ENCODE assay signal across 1 fruit fly cellular context in genomic region chr2L:10703281-10703680, dm6.
TF ChIP-seq lines count a peak whose summit lies in the region.

CG6415 (plus strand) TSS chr2L:10703621.

TF ChIP-seq in whole organism, embryonic, 481 proteins besides CTCF, POLR2A, EP300 and RAD21 (continued from another document and continues in another):
- TF ChIP-seq CG11093 (GFP tag; IDR thresholded peaks at IDR 0.05; lab: Robert Waterston, UW) = peak; percentile 49; the same call in 1 of the 3 replicates
- TF ChIP-seq CG12744 (GFP tag; optimal IDR thresholded peaks at IDR 0.05; lab: Kevin White, UChicago) = peak; percentile 12
- TF ChIP-seq cg (GFP tag; optimal IDR thresholded peaks at IDR 0.05; lab: Kevin White, UChicago) = no peak
- no peak for TF ChIP-seq CG13287 (GFP tag; IDR thresholded peaks at IDR 0.05; lab: Robert Waterston, UW; ENCODE audit: partially characterized antibody)
- TF ChIP-seq slp2 (GFP tag; optimal IDR thresholded peaks at IDR 0.05; lab: Kevin White, UChicago) = peak; percentile 52
- TF ChIP-seq CG4360 (GFP tag; IDR thresholded peaks at IDR 0.05; lab: Robert Waterston, UW) = 0 out of 2 replicates have a peak, but pooled peaks have one; percentile 36
- no peak for TF ChIP-seq prd (optimal IDR thresholded peaks at IDR 0.05; lab: Kevin White, UChicago)
- TF ChIP-seq prd (GFP tag; IDR thresholded peaks at IDR 0.05; lab: Robert Waterston, UW) = peak; percentile 89
- no peak for TF ChIP-seq hkb (optimal IDR thresholded peaks at IDR 0.05; lab: Kevin White, UChicago)
- TF ChIP-seq hkb (GFP tag; IDR thresholded peaks at IDR 0.05; lab: Robert Waterston, UW) = peak; percentile 65
- peak; percentile 86 for TF ChIP-seq vvl (GFP tag; IDR thresholded peaks at IDR 0.05; lab: Robert Waterston, UW)
- peak; percentile 48 for TF ChIP-seq NC2β (GFP tag; optimal IDR thresholded peaks at IDR 0.05; lab: Kevin White, UChicago)
- no peak for TF ChIP-seq Dp (GFP tag; optimal IDR thresholded peaks at IDR 0.05; lab: Kevin White, UChicago)
- no peak for TF ChIP-seq CG16813 (GFP tag; IDR thresholded peaks at IDR 0.05; lab: Robert Waterston, UW; ENCODE audit: partially characterized antibody)
- TF ChIP-seq slou (GFP tag; optimal IDR thresholded peaks at IDR 0.05; lab: Kevin White, UChicago) = peak; percentile 25
- peak; percentile 36; the same call in 1 of the 2 replicates for TF ChIP-seq CG9932 (GFP tag; IDR thresholded peaks at IDR 0.05; lab: Robert Waterston, UW)
- no peak for TF ChIP-seq hbn (GFP tag; IDR thresholded peaks at IDR 0.05; lab: Robert Waterston, UW; ENCODE audit: partially characterized antibody)
- peak; percentile 20 for TF ChIP-seq Dad (GFP tag; optimal IDR thresholded peaks at IDR 0.05; lab: Kevin White, UChicago)
- TF ChIP-seq ap (GFP tag; IDR thresholded peaks at IDR 0.05; lab: Robert Waterston, UW) = 0 out of 2 replicates have a peak, but pooled peaks have one; percentile 45
- peak; percentile 65 for TF ChIP-seq CG12071 (GFP tag; optimal IDR thresholded peaks at IDR 0.05; lab: Kevin White, UChicago)
- TF ChIP-seq CG4404 (GFP tag; IDR thresholded peaks at IDR 0.05; lab: Robert Waterston, UW) = peak; percentile 66
- peak; percentile 36 for TF ChIP-seq TFAM (GFP tag; optimal IDR thresholded peaks at IDR 0.05; lab: Kevin White, UChicago)
- TF ChIP-seq Mrtf (GFP tag; IDR thresholded peaks at IDR 0.05; lab: Robert Waterston, UW) = peak; percentile 57; the same call in 2 of the 3 replicates
- TF ChIP-seq otp (GFP tag; IDR thresholded peaks at IDR 0.05; lab: Robert Waterston, UW) = peak; percentile 76; the same call in 2 of the 3 replicates
- TF ChIP-seq CG30403 (GFP tag; optimal IDR thresholded peaks at IDR 0.05; lab: Kevin White, UChicago) = peak; percentile 69
- peak; percentile 72 for TF ChIP-seq CG11085 (GFP tag; IDR thresholded peaks at IDR 0.05; lab: Robert Waterston, UW)
- peak in 1 of 2 experiments; percentile 83 for TF ChIP-seq bsh (GFP tag; optimal IDR thresholded peaks at IDR 0.05; lab: Kevin White, UChicago)
- TF ChIP-seq z (GFP tag; IDR thresholded peaks at IDR 0.05; lab: Robert Waterston, UW) = no peak
- TF ChIP-seq CG7928 (GFP tag; optimal IDR thresholded peaks at IDR 0.05; lab: Kevin White, UChicago) = no peak
- peak; percentile 63 for TF ChIP-seq CG6272 (GFP tag; IDR thresholded peaks at IDR 0.05; lab: Robert Waterston, UW)
- no peak for TF ChIP-seq CG6175 (GFP tag; IDR thresholded peaks at IDR 0.05; lab: Robert Waterston, UW)
- peak; percentile 78 for TF ChIP-seq CG4424 (GFP tag; optimal IDR thresholded peaks at IDR 0.05; lab: Kevin White, UChicago)
- TF ChIP-seq Bteb2 (GFP tag; optimal IDR thresholded peaks at IDR 0.05; lab: Kevin White, UChicago) = peak; percentile 45
- no peak for TF ChIP-seq Elba2 (GFP tag; optimal IDR thresholded peaks at IDR 0.05; lab: Kevin White, UChicago)
- TF ChIP-seq zf30C (GFP tag; optimal IDR thresholded peaks at IDR 0.05; lab: Kevin White, UChicago) = peak; percentile 66
- TF ChIP-seq Hr39 (optimal IDR thresholded peaks at IDR 0.05; lab: Kevin White, UChicago) = no peak
- no peak for TF ChIP-seq Nf-YA (GFP tag; IDR thresholded peaks at IDR 0.05; lab: Robert Waterston, UW)
- peak; percentile 66 for TF ChIP-seq CG10209 (GFP tag; optimal IDR thresholded peaks at IDR 0.05; lab: Kevin White, UChicago)
- peak; percentile 42 for TF ChIP-seq CG3163 (GFP tag; optimal IDR thresholded peaks at IDR 0.05; lab: Kevin White, UChicago)
- peak; percentile 40 for TF ChIP-seq Six4 (GFP tag; optimal IDR thresholded peaks at IDR 0.05; lab: Kevin White, UChicago)
- TF ChIP-seq CG15011 (GFP tag; optimal IDR thresholded peaks at IDR 0.05; lab: Kevin White, UChicago) = peak; percentile 46
- TF ChIP-seq chm (GFP tag; IDR thresholded peaks at IDR 0.05; lab: Robert Waterston, UW) = peak; percentile 61; the same call in 1 of the 2 replicates
- TF ChIP-seq CG2712 (tag; optimal IDR thresholded peaks at IDR 0.05; lab: Kevin White, UChicago) = peak; percentile 84
- no peak for TF ChIP-seq B-H2 (GFP tag; optimal IDR thresholded peaks at IDR 0.05; lab: Kevin White, UChicago)
- TF ChIP-seq CG33557 (GFP tag; optimal IDR thresholded peaks at IDR 0.05; lab: Kevin White, UChicago) = peak; percentile 69
- TF ChIP-seq Hand (GFP tag; optimal IDR thresholded peaks at IDR 0.05; lab: Kevin White, UChicago) = no peak
- peak; percentile 71 for TF ChIP-seq tgo (GFP tag; IDR thresholded peaks at IDR 0.05; lab: Robert Waterston, UW)
- no peak for TF ChIP-seq dan (GFP tag; IDR thresholded peaks at IDR 0.05; lab: Robert Waterston, UW)
- peak; percentile 76 for TF ChIP-seq Xbp1 (GFP tag; optimal IDR thresholded peaks at IDR 0.05; lab: Kevin White, UChicago)
- no peak for TF ChIP-seq Dll (GFP tag; IDR thresholded peaks at IDR 0.05; lab: Robert Waterston, UW; ENCODE audit: partially characterized antibody)
- TF ChIP-seq E2f1 (GFP tag; IDR thresholded peaks at IDR 0.05; lab: Robert Waterston, UW) = peak; percentile 68
- peak; percentile 60 for TF ChIP-seq fd3F (GFP tag; optimal IDR thresholded peaks at IDR 0.05; lab: Kevin White, UChicago)
- peak; percentile 6 for TF ChIP-seq CG12942 (GFP tag; optimal IDR thresholded peaks at IDR 0.05; lab: Kevin White, UChicago)
- TF ChIP-seq lov (optimal IDR thresholded peaks at IDR 0.05; lab: Kevin White, UChicago) = no peak
- no peak for TF ChIP-seq lov (GFP tag; IDR thresholded peaks at IDR 0.05; lab: Robert Waterston, UW)
- TF ChIP-seq Hmr (GFP tag; optimal IDR thresholded peaks at IDR 0.05; lab: Kevin White, UChicago) = peak; percentile 72
- TF ChIP-seq inv (GFP tag; IDR thresholded peaks at IDR 0.05; lab: Robert Waterston, UW; ENCODE audit: partially characterized antibody) = no peak
- TF ChIP-seq CG6765 (GFP tag; optimal IDR thresholded peaks at IDR 0.05; lab: Kevin White, UChicago) = peak; percentile 44
- peak; percentile 48 for TF ChIP-seq Abd-B (GFP tag; optimal IDR thresholded peaks at IDR 0.05; lab: Kevin White, UChicago)
- peak; percentile 67 for TF ChIP-seq CG16863 (GFP tag; optimal IDR thresholded peaks at IDR 0.05; lab: Kevin White, UChicago)
- TF ChIP-seq wek (GFP tag; optimal IDR thresholded peaks at IDR 0.05; lab: Kevin White, UChicago) = peak; percentile 9
- TF ChIP-seq CG12219 (GFP tag; optimal IDR thresholded peaks at IDR 0.05; lab: Kevin White, UChicago) = peak; percentile 64
- TF ChIP-seq gce (GFP tag; IDR thresholded peaks at IDR 0.05; lab: Robert Waterston, UW) = peak; percentile 56; the same call in 1 of the 3 replicates
- no peak for TF ChIP-seq CG2199 (GFP tag; IDR thresholded peaks at IDR 0.05; lab: Robert Waterston, UW)
- TF ChIP-seq CG11560 (tag; IDR thresholded peaks at IDR 0.05; lab: Robert Waterston, UW) = 0 out of 3 replicates have a peak, but pooled peaks have one; percentile 40
- peak; percentile 42 for TF ChIP-seq CG14965 (GFP tag; optimal IDR thresholded peaks at IDR 0.05; lab: Kevin White, UChicago; ENCODE audit: borderline replicate concordance)
- peak; percentile 43 for TF ChIP-seq CG8359 (GFP tag; optimal IDR thresholded peaks at IDR 0.05; lab: Kevin White, UChicago; ENCODE audit: borderline replicate concordance)
- TF ChIP-seq so (GFP tag; IDR thresholded peaks at IDR 0.05; lab: Robert Waterston, UW) = peak; percentile 76
- TF ChIP-seq dmrt11E (tag; optimal IDR thresholded peaks at IDR 0.05; lab: Kevin White, UChicago) = peak; percentile 80
- TF ChIP-seq CG2129 (GFP tag; IDR thresholded peaks at IDR 0.05; lab: Robert Waterston, UW; ENCODE audit: partially characterized antibody) = no peak
- TF ChIP-seq CG3726 (GFP tag; IDR thresholded peaks at IDR 0.05; lab: Robert Waterston, UW) = no peak
- TF ChIP-seq Atf-2 (GFP tag; optimal IDR thresholded peaks at IDR 0.05; lab: Kevin White, UChicago) = peak; percentile 61
- no peak for TF ChIP-seq Poxn (GFP tag; IDR thresholded peaks at IDR 0.05; lab: Robert Waterston, UW)
- peak; percentile 25 for TF ChIP-seq CG1647 (GFP tag; optimal IDR thresholded peaks at IDR 0.05; lab: Kevin White, UChicago)
- peak; percentile 76 for TF ChIP-seq CG3281 (GFP tag; optimal IDR thresholded peaks at IDR 0.05; lab: Kevin White, UChicago)
- TF ChIP-seq lmd (GFP tag; IDR thresholded peaks at IDR 0.05; lab: Robert Waterston, UW) = peak; percentile 74
- peak; percentile 37 for TF ChIP-seq en (GFP tag; optimal IDR thresholded peaks at IDR 0.05; lab: Kevin White, UChicago)
- TF ChIP-seq CG14710 (tag; optimal IDR thresholded peaks at IDR 0.05; lab: Kevin White, UChicago) = peak; percentile 70
- TF ChIP-seq Tbp (GFP tag; optimal IDR thresholded peaks at IDR 0.05; lab: Kevin White, UChicago) = no peak
- no peak for TF ChIP-seq gcm (GFP tag; optimal IDR thresholded peaks at IDR 0.05; lab: Kevin White, UChicago)
- peak; percentile 66 for TF ChIP-seq CG9609 (GFP tag; optimal IDR thresholded peaks at IDR 0.05; lab: Kevin White, UChicago)
- peak; percentile 46; the same call in 1 of the 2 replicates for TF ChIP-seq Ada2b (GFP tag; IDR thresholded peaks at IDR 0.05; lab: Robert Waterston, UW)
- TF ChIP-seq CG1233 (GFP tag; optimal IDR thresholded peaks at IDR 0.05; lab: Kevin White, UChicago) = peak; percentile 65
- TF ChIP-seq cad (GFP tag; optimal IDR thresholded peaks at IDR 0.05; lab: Kevin White, UChicago) = no peak
- TF ChIP-seq pum (GFP tag; optimal IDR thresholded peaks at IDR 0.05; lab: Kevin White, UChicago) = peak; percentile 44
- TF ChIP-seq bigmax (GFP tag; optimal IDR thresholded peaks at IDR 0.05; lab: Kevin White, UChicago) = no peak
- no peak for TF ChIP-seq Lpt (GFP tag; optimal IDR thresholded peaks at IDR 0.05; lab: Kevin White, UChicago)
- TF ChIP-seq CG8924 (tag; optimal IDR thresholded peaks at IDR 0.05; lab: Kevin White, UChicago) = peak; percentile 76
- TF ChIP-seq sisA (GFP tag; IDR thresholded peaks at IDR 0.05; lab: Robert Waterston, UW) = peak; percentile 48
- TF ChIP-seq CG13424 (tag; optimal IDR thresholded peaks at IDR 0.05; lab: Kevin White, UChicago) = peak; percentile 84
- TF ChIP-seq CG7556 (GFP tag; optimal IDR thresholded peaks at IDR 0.05; lab: Kevin White, UChicago) = peak; percentile 70
- peak; percentile 48 for TF ChIP-seq CG18476 (GFP tag; optimal IDR thresholded peaks at IDR 0.05; lab: Kevin White, UChicago)
- peak; percentile 26 for TF ChIP-seq CG3995 (GFP tag; optimal IDR thresholded peaks at IDR 0.05; lab: Kevin White, UChicago)
- TF ChIP-seq ham (GFP tag; IDR thresholded peaks at IDR 0.05; lab: Robert Waterston, UW) = no peak
- no peak for TF ChIP-seq CG3065 (GFP tag; optimal IDR thresholded peaks at IDR 0.05; lab: Kevin White, UChicago)
- TF ChIP-seq bab2 (GFP tag; optimal IDR thresholded peaks at IDR 0.05; lab: Kevin White, UChicago) = peak; percentile 73
- peak; percentile 44 for TF ChIP-seq CG15514 (GFP tag; optimal IDR thresholded peaks at IDR 0.05; lab: Kevin White, UChicago)
- peak; percentile 56 for TF ChIP-seq zfh2 (GFP tag; optimal IDR thresholded peaks at IDR 0.05; lab: Kevin White, UChicago)
- peak; percentile 86 for TF ChIP-seq slbo (GFP tag; IDR thresholded peaks at IDR 0.05; lab: Robert Waterston, UW)
- peak; percentile 54 for TF ChIP-seq Mes4 (GFP tag; optimal IDR thresholded peaks at IDR 0.05; lab: Kevin White, UChicago)
- TF ChIP-seq Ets97D (GFP tag; optimal IDR thresholded peaks at IDR 0.05; lab: Kevin White, UChicago) = peak; percentile 30
- peak; percentile 50; the same call in 1 of the 3 replicates for TF ChIP-seq CG2889 (GFP tag; IDR thresholded peaks at IDR 0.05; lab: Robert Waterston, UW)
- no peak for TF ChIP-seq Scr (GFP tag; IDR thresholded peaks at IDR 0.05; lab: Robert Waterston, UW; ENCODE audit: partially characterized antibody)
- TF ChIP-seq CG12155 (GFP tag; optimal IDR thresholded peaks at IDR 0.05; lab: Kevin White, UChicago) = peak; percentile 70
- peak; percentile 72; the same call in 2 of the 3 replicates for TF ChIP-seq H15 (GFP tag; IDR thresholded peaks at IDR 0.05; lab: Robert Waterston, UW)
- no peak for TF ChIP-seq Kr (GFP tag; optimal IDR thresholded peaks at IDR 0.05; lab: Kevin White, UChicago)
- TF ChIP-seq ranshi (GFP tag; IDR thresholded peaks at IDR 0.05; lab: Robert Waterston, UW) = peak; percentile 64
- TF ChIP-seq Sry-δ (GFP tag; optimal IDR thresholded peaks at IDR 0.05; lab: Kevin White, UChicago) = peak; percentile 42
- TF ChIP-seq Hr51 (GFP tag; optimal IDR thresholded peaks at IDR 0.05; lab: Kevin White, UChicago) = peak in 1 of 2 experiments; percentile 63
- peak; percentile 25 for TF ChIP-seq Bdp1 (GFP tag; optimal IDR thresholded peaks at IDR 0.05; lab: Kevin White, UChicago)
- TF ChIP-seq CG14860 (GFP tag; IDR thresholded peaks at IDR 0.05; lab: Robert Waterston, UW; ENCODE audit: partially characterized antibody) = no peak
- TF ChIP-seq CG31365 (tag; optimal IDR thresholded peaks at IDR 0.05; lab: Kevin White, UChicago) = no peak
- peak; percentile 80 for TF ChIP-seq CG14014 (GFP tag; IDR thresholded peaks at IDR 0.05; lab: Robert Waterston, UW)
- peak; percentile 70 for TF ChIP-seq gsb-n (tag; optimal IDR thresholded peaks at IDR 0.05; lab: Kevin White, UChicago)
- peak; percentile 63 for TF ChIP-seq cwo (GFP tag; optimal IDR thresholded peaks at IDR 0.05; lab: Kevin White, UChicago)
- TF ChIP-seq HmgD (GFP tag; optimal IDR thresholded peaks at IDR 0.05; lab: Kevin White, UChicago) = no peak
- TF ChIP-seq tup (GFP tag; optimal IDR thresholded peaks at IDR 0.05; lab: Kevin White, UChicago) = peak; percentile 36
- TF ChIP-seq zen2 (GFP tag; IDR thresholded peaks at IDR 0.05; lab: Robert Waterston, UW; ENCODE audit: partially characterized antibody) = no peak
- peak; percentile 18 for TF ChIP-seq shn (GFP tag; optimal IDR thresholded peaks at IDR 0.05; lab: Kevin White, UChicago)
- TF ChIP-seq fru (optimal IDR thresholded peaks at IDR 0.05; lab: Kevin White, UChicago) = no peak
- no peak for TF ChIP-seq stwl (tag; optimal IDR thresholded peaks at IDR 0.05; lab: Kevin White, UChicago)
- peak; percentile 81 for TF ChIP-seq zen (tag; optimal IDR thresholded peaks at IDR 0.05; lab: Kevin White, UChicago)
- peak; percentile 19 for TF ChIP-seq grn (GFP tag; optimal IDR thresholded peaks at IDR 0.05; lab: Kevin White, UChicago)
- TF ChIP-seq CG8290 (GFP tag; optimal IDR thresholded peaks at IDR 0.05; lab: Kevin White, UChicago) = no peak
- peak in 1 of 2 experiments; percentile 80 for TF ChIP-seq CG8290 (tag; optimal IDR thresholded peaks at IDR 0.05; lab: Kevin White, UChicago)
- peak; percentile 86 for TF ChIP-seq ci (GFP tag; IDR thresholded peaks at IDR 0.05; lab: Robert Waterston, UW)
- no peak for TF ChIP-seq Dip2 (GFP tag; IDR thresholded peaks at IDR 0.05; lab: Robert Waterston, UW)
- TF ChIP-seq CG10267 (tag; optimal IDR thresholded peaks at IDR 0.05; lab: Kevin White, UChicago) = peak; percentile 65
- no peak for TF ChIP-seq jigr1 (GFP tag; IDR thresholded peaks at IDR 0.05; lab: Robert Waterston, UW)
- peak; percentile 81 for TF ChIP-seq unpg (GFP tag; optimal IDR thresholded peaks at IDR 0.05; lab: Kevin White, UChicago)
